Fruit fly (Drosophila melanogaster) whole organism: Measurements from ENCODE around the gene CG11858.

ENCODE experiments used
- CG8478 ChIP-seq: fragments of >200 bp; optimal IDR thresholded peaks from 2 replicates; lab custom pipeline; 2018; ENCODE audit warnings: inconsistent platforms
- Dll ChIP-seq: fragments of >200 bp; optimal IDR thresholded peaks from 2 replicates; lab custom pipeline; 2017
- EcR ChIP-seq, 2 experiments: fragments of >200 bp; optimal IDR thresholded peaks; 2 replicates each; lab custom pipeline; 2017; ENCODE audit warnings: missing biosample characterization in 2 of 2, missing genetic modification characterization in 2 of 2, missing genetic modification reagents in 2 of 2
- pan ChIP-seq: fragments of >200 bp; optimal IDR thresholded peaks from 2 replicates; lab custom pipeline; 2017
- psq ChIP-seq: fragments of >200 bp; optimal IDR thresholded peaks from 2 replicates; lab custom pipeline; 2017
- usp ChIP-seq: fragments of >200 bp; optimal IDR thresholded peaks from 2 replicates; lab custom pipeline; 2017; ENCODE audit warnings: missing biosample characterization, missing genetic modification characterization, mixed read lengths

CG11858 gene

DNA sequence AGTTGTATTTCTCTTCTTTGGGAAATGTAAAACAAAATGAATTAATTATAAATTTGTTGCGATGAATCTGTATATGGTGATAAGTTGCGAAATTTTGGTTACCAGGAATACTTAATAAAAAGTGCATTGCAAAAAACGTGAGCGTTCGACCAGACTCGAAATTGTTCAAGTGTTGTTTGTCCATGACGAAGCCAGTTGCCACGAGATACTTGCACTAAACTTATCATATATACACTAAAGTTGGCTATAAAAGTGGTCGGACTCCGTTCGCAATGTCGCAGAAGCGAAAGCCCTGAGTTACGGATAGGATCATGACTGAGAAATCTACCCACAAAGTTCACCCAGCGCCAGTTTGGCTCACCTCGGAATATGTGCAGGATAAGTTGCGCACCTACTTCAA lies 11.0 kb downstream of the CG11858 start, which contains the start of gene CG11878:
Gene CG11878, plus strand, starts transcription at position 301 of the 400 bp plus-strand sequence.
- TF ChIP-seq usp (GFP tag; lab: Kevin White, UChicago) (no peak), Dll (lab: Kevin White, UChicago) (no peak), CG8478 (lab: Kevin White, UChicago) (no peak), pan (lab: Kevin White, UChicago) (no peak), EcR (GFP tag; optimal IDR thresholded peaks at IDR 0.05; lab: Kevin White, UChicago) (no peak), psq (lab: Kevin White, UChicago) (no peak)

- TF ChIP-seq usp (GFP tag; lab: Kevin White, UChicago) (no peak), psq (lab: Kevin White, UChicago) (no peak), Dll (lab: Kevin White, UChicago) (no peak), CG8478 (lab: Kevin White, UChicago) (no peak), pan (lab: Kevin White, UChicago) (no peak), EcR (GFP tag; optimal IDR thresholded peaks at IDR 0.05; lab: Kevin White, UChicago) (no peak)
Observed at dm6 chr3R:25275276-25275675, 12.7 kb downstream of the CG11858 start.

DNA sequence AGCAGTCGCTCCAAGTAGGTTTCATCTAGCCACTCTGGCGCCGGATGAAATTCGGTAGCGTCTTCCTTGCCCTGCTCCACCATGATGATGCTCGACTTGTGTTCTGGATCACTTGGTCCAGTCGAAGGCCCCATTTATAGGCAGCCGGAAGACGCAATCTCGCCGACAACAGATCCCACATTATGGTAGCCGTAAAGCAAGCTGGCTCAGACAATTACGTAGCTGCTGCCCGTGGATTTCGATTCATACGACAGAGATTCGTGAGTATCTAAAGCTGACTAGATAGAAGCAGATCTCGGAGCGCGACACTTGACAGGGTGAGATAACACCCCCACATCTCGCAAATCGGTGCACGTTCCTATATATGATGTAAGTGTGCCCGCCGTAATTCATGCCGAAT lies 14.6 kb downstream of the CG11858 start, which contains the start of gene CG10513:
Gene CG10513, minus strand, starts transcription at position 101 of the 400 bp plus-strand sequence.
- TF ChIP-seq usp (GFP tag; lab: Kevin White, UChicago) = no peak

- TF ChIP-seq CG8478 (lab: Kevin White, UChicago) (no peak), Dll (lab: Kevin White, UChicago) (no peak), psq (lab: Kevin White, UChicago) (no peak), EcR (GFP tag; optimal IDR thresholded peaks at IDR 0.05; lab: Kevin White, UChicago) (no peak), usp (GFP tag; lab: Kevin White, UChicago) (no peak), pan (lab: Kevin White, UChicago) (no peak)
Observed at dm6 chr3R:25279796-25280350, 17.3 kb downstream of the CG11858 start, which contains the start of gene CG10514. CG10514 (minus strand) TSS chr3R:25279846.

dm6 chr3R:25281165-25281564 lies 18.6 kb downstream of the CG11858 start, which contains the start of gene CG11892:
CG11892 (plus strand) TSS chr3R:25281548.
- TF ChIP-seq pan (lab: Kevin White, UChicago) (no peak), Dll (lab: Kevin White, UChicago) (no peak), usp (GFP tag; lab: Kevin White, UChicago) (no peak), EcR (GFP tag; optimal IDR thresholded peaks at IDR 0.05; lab: Kevin White, UChicago) (no peak), psq (lab: Kevin White, UChicago) (no peak), CG8478 (lab: Kevin White, UChicago) (no peak)

dm6 chr3R:25283209-25283670 lies 20.7 kb downstream of the CG11858 start, which contains the start of gene CG31300:
CG31300 (plus strand) TSS chr3R:25283620.
- no peak for TF ChIP-seq usp (GFP tag; lab: Kevin White, UChicago)
- no peak for TF ChIP-seq EcR (GFP tag; optimal IDR thresholded peaks at IDR 0.05; lab: Kevin White, UChicago)
- no peak for TF ChIP-seq pan (lab: Kevin White, UChicago)
- no peak for TF ChIP-seq psq (lab: Kevin White, UChicago)
- TF ChIP-seq CG8478 (lab: Kevin White, UChicago) = no peak
- no peak for TF ChIP-seq Dll (lab: Kevin White, UChicago)

DNA sequence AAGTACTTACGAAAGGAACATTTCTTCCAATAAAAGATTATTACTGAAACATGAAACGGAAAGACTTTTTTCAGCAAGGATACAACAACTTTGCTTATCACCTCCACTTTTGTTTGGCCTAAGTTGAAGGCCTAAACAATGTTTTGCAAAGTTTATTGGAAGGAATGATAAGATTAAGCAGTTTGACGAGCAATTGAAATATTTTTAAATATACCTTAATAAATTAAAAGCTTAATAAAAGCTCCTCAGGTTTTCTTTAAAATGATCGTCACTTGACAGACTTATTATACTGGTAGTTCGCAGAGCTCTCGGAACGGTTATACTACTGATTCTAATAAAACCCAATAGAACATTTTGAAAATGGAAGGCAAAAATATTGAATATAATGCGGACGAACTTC lies 22.6 kb downstream of the CG11858 start, which contains the start of gene CG31104:
Gene CG31104, plus strand, starts transcription at position 301 of the 400 bp plus-strand sequence.
- TF ChIP-seq CG8478 (lab: Kevin White, UChicago) (no peak), usp (GFP tag; lab: Kevin White, UChicago) (no peak)

DNA sequence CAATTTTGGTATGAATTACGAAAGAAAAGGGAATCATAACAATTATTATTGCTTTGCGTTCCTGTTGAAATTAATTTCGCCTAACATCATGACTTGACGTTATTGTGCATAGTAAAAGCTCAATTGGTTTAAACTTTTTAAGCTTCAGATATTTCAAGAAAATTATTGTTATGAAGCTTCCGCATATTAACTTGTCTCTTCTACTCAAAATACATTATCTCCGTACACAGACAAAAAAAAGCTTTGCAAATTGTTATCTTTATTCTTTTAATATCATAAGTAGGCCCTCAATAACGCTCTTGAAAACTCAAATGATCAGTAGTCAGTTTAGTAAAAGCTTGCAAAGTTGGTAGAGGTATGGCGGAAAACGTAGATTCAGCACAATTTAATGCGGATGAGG lies 24.6 kb downstream of the CG11858 start, which contains the start of gene CG13658:
Gene CG13658, plus strand, starts transcription at position 347 of the 400 bp plus-strand sequence.
- TF ChIP-seq usp (GFP tag; lab: Kevin White, UChicago) (no peak), pan (lab: Kevin White, UChicago) (no peak), Dll (lab: Kevin White, UChicago) (no peak), CG8478 (lab: Kevin White, UChicago) (no peak), EcR (GFP tag; optimal IDR thresholded peaks at IDR 0.05; lab: Kevin White, UChicago) (no peak), psq (lab: Kevin White, UChicago) (no peak)

dm6 chr3R:25289589-25289988 lies 27.0 kb downstream of the CG11858 start, which contains the start of gene CG11893:
CG11893 (plus strand) TSS chr3R:25289889.
- TF ChIP-seq usp (GFP tag; lab: Kevin White, UChicago) (no peak), pan (lab: Kevin White, UChicago) (no peak), EcR (GFP tag; optimal IDR thresholded peaks at IDR 0.05; lab: Kevin White, UChicago) (no peak), CG8478 (lab: Kevin White, UChicago) (no peak), psq (lab: Kevin White, UChicago) (no peak), Dll (lab: Kevin White, UChicago) (no peak)

dm6 chr3R:25292864-25293284 lies 30.3 kb downstream of the CG11858 start, which contains the start of gene CG31098:
CG31098 (minus strand) TSS chr3R:25292977.
- TF ChIP-seq pan (lab: Kevin White, UChicago) (no peak), Dll (lab: Kevin White, UChicago) (no peak), EcR (GFP tag; optimal IDR thresholded peaks at IDR 0.05; lab: Kevin White, UChicago) (no peak), psq (lab: Kevin White, UChicago) (no peak), CG8478 (lab: Kevin White, UChicago) (no peak), usp (GFP tag; lab: Kevin White, UChicago) (no peak)

DNA sequence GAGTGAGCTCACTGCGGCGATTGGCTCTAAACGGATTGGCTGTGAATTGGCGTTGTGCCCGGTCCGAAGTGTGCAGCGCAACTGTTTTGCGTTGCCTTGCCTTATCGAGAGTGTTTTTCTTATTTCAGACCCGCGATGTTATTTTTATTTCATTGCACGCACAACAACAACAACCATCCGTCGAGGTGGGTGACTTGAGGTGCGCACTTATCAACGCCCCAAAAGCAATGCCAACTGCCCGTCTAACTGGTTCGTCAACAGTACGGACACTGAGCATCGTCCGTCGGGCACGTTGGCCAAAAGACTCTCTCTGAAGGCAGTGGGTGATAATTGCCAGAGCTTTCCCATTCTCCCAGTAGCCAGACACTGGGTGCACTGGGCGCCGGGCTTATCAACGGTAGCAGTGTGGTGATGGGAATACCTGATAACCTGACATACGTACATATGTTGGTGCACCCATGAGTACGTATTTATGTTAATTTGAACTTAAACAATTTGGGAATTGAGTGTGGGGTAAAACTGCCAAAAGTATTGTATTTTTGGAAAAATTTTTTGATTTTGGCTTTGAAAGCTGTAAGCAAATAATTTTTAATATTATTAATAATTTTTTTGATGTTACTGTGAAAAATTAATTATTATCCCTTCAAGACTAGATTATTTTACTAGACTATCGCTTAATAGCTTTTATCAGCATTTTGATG lies 32.9 kb downstream of the CG11858 start, which contains the start of gene CG31102:
Gene CG31102, minus strand, starts transcription at position 275 of the 701 bp plus-strand sequence.
- TF ChIP-seq usp (GFP tag; lab: Kevin White, UChicago) (no peak), CG8478 (lab: Kevin White, UChicago) (no peak), EcR (GFP tag; optimal IDR thresholded peaks at IDR 0.05; lab: Kevin White, UChicago) (no peak), pan (lab: Kevin White, UChicago) (no peak)
